Worm (Caenorhabditis elegans) whole organism, L2 larva: ENCODE data around the gene srx-5.

Experiments used
- C34F6.9 ChIP-seq: fragments of 150-350 bp; optimal IDR thresholded peaks from 2 replicates; lab custom pipeline; 2014; ENCODE audit warnings: missing biosample characterization, missing genetic modification characterization
- F13H6.1 ChIP-seq: sonication (generic microtip); optimal IDR thresholded peaks from 2 replicates; lab custom pipeline; 2016; ENCODE audit warnings: missing genetic modification characterization, missing compliant biosample characterization
- alr-1 ChIP-seq: fragments of 150-350 bp; optimal IDR thresholded peaks from 2 replicates; lab custom pipeline; 2014; ENCODE audit warnings: missing biosample characterization, missing genetic modification characterization
- aly-2 ChIP-seq: fragments of 150-350 bp; optimal IDR thresholded peaks from 2 replicates; lab custom pipeline; 2014; ENCODE audit warnings: missing biosample characterization, missing genetic modification characterization
- ama-1 ChIP-seq: fragments of 150-350 bp; optimal IDR thresholded peaks from 2 replicates; lab custom pipeline; 2018; ENCODE audit warnings: inconsistent platforms
- blmp-1 ChIP-seq: sonication (generic microtip); optimal IDR thresholded peaks from 2 replicates; lab custom pipeline; 2017; ENCODE audit warnings: missing genetic modification characterization, mild to moderate bottlenecking, missing compliant biosample characterization, antibody characterized with exemption, moderate library complexity; ENCODE audit not compliant: insufficient read depth
- ceh-16 ChIP-seq: fragments of 150-350 bp; optimal IDR thresholded peaks from 2 replicates; lab custom pipeline; 2014; ENCODE audit warnings: missing biosample characterization, missing genetic modification characterization
- crh-2 ChIP-seq: sonication (generic microtip); optimal IDR thresholded peaks from 2 replicates; lab custom pipeline; 2017; ENCODE audit warnings: missing biosample characterization, missing genetic modification characterization
- dmd-4 ChIP-seq: sonication (generic microtip); optimal IDR thresholded peaks from 2 replicates; lab custom pipeline; 2017; ENCODE audit warnings: missing biosample characterization, missing genetic modification characterization
- elt-3 ChIP-seq: sonication (generic microtip); optimal IDR thresholded peaks from 2 replicates; lab custom pipeline; 2017; ENCODE audit warnings: missing biosample characterization, missing genetic modification characterization
- fos-1 ChIP-seq: fragments of 150-350 bp; optimal IDR thresholded peaks from 2 replicates; lab custom pipeline; 2014; ENCODE audit warnings: missing biosample characterization, missing genetic modification characterization
- lin-11 ChIP-seq: fragments of 150-350 bp; sonication (generic microtip); optimal IDR thresholded peaks from 2 replicates; lab custom pipeline; 2014; ENCODE audit warnings: missing biosample characterization, missing genetic modification characterization, inconsistent platforms, mixed read lengths
- lin-13 ChIP-seq: fragments of 150-350 bp; optimal IDR thresholded peaks from 2 replicates; lab custom pipeline; 2014; ENCODE audit warnings: missing biosample characterization, missing genetic modification reagents, missing genetic modification characterization
- mab-5 ChIP-seq: fragments of 150-350 bp; optimal IDR thresholded peaks from 2 replicates; lab custom pipeline; 2014; ENCODE audit warnings: missing biosample characterization, missing genetic modification characterization
- mdl-1 ChIP-seq, 2 experiments: fragments of 150-350 bp in 1 of 2; sonication (generic microtip) in 1 of 2; optimal IDR thresholded peaks; 2 replicates each; lab custom pipeline; 2017; ENCODE audit warnings: missing biosample characterization in 2 of 2, missing genetic modification characterization in 2 of 2
- nhr-10 ChIP-seq: sonication (generic microtip); optimal IDR thresholded peaks from 2 replicates; lab custom pipeline; 2017; ENCODE audit warnings: missing biosample characterization, missing genetic modification characterization
- nhr-11 ChIP-seq: fragments of 150-350 bp; optimal IDR thresholded peaks from 2 replicates; lab custom pipeline; 2014; ENCODE audit warnings: missing biosample characterization, missing genetic modification characterization
- nhr-12 ChIP-seq: fragments of 150-350 bp; optimal IDR thresholded peaks from 2 replicates; lab custom pipeline; 2014; ENCODE audit warnings: missing biosample characterization, missing genetic modification characterization
- nhr-21 ChIP-seq: fragments of 150-350 bp; optimal IDR thresholded peaks from 2 replicates; lab custom pipeline; 2014; ENCODE audit warnings: missing biosample characterization, missing genetic modification characterization
- nhr-23 ChIP-seq: fragments of 150-350 bp; optimal IDR thresholded peaks from 2 replicates; lab custom pipeline; 2014; ENCODE audit warnings: missing biosample characterization, missing genetic modification reagents, missing genetic modification characterization
- nhr-237 ChIP-seq: fragments of 150-350 bp; optimal IDR thresholded peaks from 2 replicates; lab custom pipeline; 2014; ENCODE audit warnings: missing biosample characterization, missing genetic modification characterization
- nhr-6 ChIP-seq: fragments of 150-350 bp; optimal IDR thresholded peaks from 2 replicates; lab custom pipeline; 2014; ENCODE audit warnings: missing biosample characterization, missing genetic modification characterization
- peb-1 ChIP-seq: fragments of 150-350 bp; optimal IDR thresholded peaks from 2 replicates; lab custom pipeline; 2014; ENCODE audit warnings: missing biosample characterization, missing genetic modification characterization
- sem-4 ChIP-seq: fragments of 150-350 bp; optimal IDR thresholded peaks from 2 replicates; lab custom pipeline; 2014; ENCODE audit warnings: missing biosample characterization, missing genetic modification reagents, missing genetic modification characterization
- skn-1 ChIP-seq: sonication (generic microtip); optimal IDR thresholded peaks from 2 replicates; lab custom pipeline; 2017; ENCODE audit warnings: missing biosample characterization, missing genetic modification characterization
- sma-3 ChIP-seq: sonication (generic microtip); optimal IDR thresholded peaks from 2 replicates; lab custom pipeline; 2016; ENCODE audit warnings: missing genetic modification reagents, missing genetic modification characterization, missing compliant biosample characterization
- sma-9 ChIP-seq, 2 experiments: fragments of 150-350 bp in 1 of 2; sonication (generic microtip) in 1 of 2; optimal IDR thresholded peaks; 2 replicates each; lab custom pipeline; 2014 to 2016; ENCODE audit warnings: missing genetic modification characterization in 2 of 2, mild to moderate bottlenecking in 1 of 2, missing biosample characterization in 1 of 2, missing compliant biosample characterization in 1 of 2, missing genetic modification reagents in 1 of 2, moderate library complexity in 1 of 2
- snpc-4 ChIP-seq: fragments of 150-350 bp; optimal IDR thresholded peaks from 2 replicates; lab custom pipeline; 2014; ENCODE audit warnings: missing biosample characterization, missing genetic modification characterization
- unc-55 ChIP-seq: fragments of 150-350 bp; sonication (generic microtip); optimal IDR thresholded peaks from 3 replicates; lab custom pipeline; 2014; ENCODE audit warnings: missing biosample characterization, missing genetic modification reagents, missing genetic modification characterization
- zag-1 ChIP-seq: fragments of 150-350 bp; optimal IDR thresholded peaks from 2 replicates; lab custom pipeline; 2014; ENCODE audit warnings: missing biosample characterization, missing genetic modification characterization
- ztf-1 ChIP-seq: fragments of 200-800 bp; sonication (Bioruptor generic); conservative IDR thresholded peaks from 2 replicates; pipeline ENCODE4 v1.3.6; 2022; ENCODE audit warnings: missing genetic modification characterization, missing compliant biosample characterization
- ztf-11 ChIP-seq: sonication (generic microtip); optimal IDR thresholded peaks from 2 replicates; lab custom pipeline; 2017; ENCODE audit warnings: missing biosample characterization, missing genetic modification characterization

srx-5 gene

DNA sequence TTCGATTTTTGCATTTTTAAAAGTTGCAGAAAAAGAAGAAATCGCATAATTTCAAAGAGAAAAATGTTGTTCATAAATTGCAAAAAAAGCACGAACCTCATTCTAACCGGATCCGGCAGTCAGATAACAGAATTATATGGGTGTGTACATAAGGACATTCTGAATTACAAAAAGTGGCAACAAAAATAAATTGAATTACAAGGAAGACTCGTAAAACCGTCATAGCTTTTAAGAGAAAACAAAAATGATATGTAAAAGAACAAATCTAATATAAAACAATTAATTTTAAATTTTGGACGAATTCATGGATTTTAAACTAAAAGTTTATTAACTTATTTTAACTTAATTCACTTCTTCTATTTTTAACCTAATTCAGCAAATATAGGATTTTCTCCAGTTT, 39.7 kb upstream of the srx-5 start, which contains the start of gene F31F4.17:
Gene F31F4.17, minus strand, starts transcription at position 101 of the 400 bp plus-strand sequence.
- no peak for TF ChIP-seq lin-13

- TF ChIP-seq sma-3 (no peak), mab-5 (tag; lab: Kevin White, UChicago) (no peak), skn-1 (no peak), C34F6.9 (tag; lab: Kevin White, UChicago) (no peak), blmp-1 (tag; lab: Kevin White, UChicago) (no peak), peb-1 (tag; lab: Kevin White, UChicago) (no peak), nhr-11 (tag; lab: Kevin White, UChicago) (no peak), ceh-16 (tag; lab: Kevin White, UChicago) (no peak), crh-2 (tag; lab: Kevin White, UChicago) (no peak), sma-9 (GFP tag; optimal IDR thresholded peaks at IDR 0.05; lab: Kevin White, UChicago) (no peak), sma-9 (tag; optimal IDR thresholded peaks at IDR 0.05; lab: Kevin White, UChicago) (no peak), ama-1 (no peak), lin-13 (no peak), aly-2 (no peak), nhr-6 (tag; lab: Kevin White, UChicago) (no peak), mdl-1 (tag; optimal IDR thresholded peaks at IDR 0.05; lab: Kevin White, UChicago) (no peak)
Measured at ce11 chrV:664337-664847, 35.5 kb upstream of the srx-5 start, which contains the start of the genes F31F4.11 and srh-266. Gene F31F4.11 (minus strand): TSS chrV:664437. Gene srh-266 (plus strand): TSS chrV:664797.

DNA sequence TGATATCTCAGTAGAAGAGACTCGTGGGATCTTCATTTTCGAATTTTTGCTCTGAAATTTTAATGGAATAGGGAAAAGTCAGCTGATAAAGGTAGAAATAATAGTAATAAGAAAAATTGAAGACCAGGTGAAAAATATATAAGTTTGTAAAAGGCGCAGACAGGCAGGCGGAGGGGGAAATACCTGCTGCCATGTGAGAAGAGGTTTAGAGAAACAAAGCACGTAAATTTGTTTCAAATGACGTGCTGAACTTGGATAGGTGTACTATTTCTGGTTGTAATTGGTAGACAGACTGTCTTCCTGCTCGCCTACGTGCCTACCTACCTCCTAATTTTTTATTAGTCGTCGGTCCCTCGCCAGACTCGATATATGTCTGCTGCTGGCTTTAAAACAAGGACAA, 32.4 kb upstream of the srx-5 start, which contains the start of gene nhr-180:
Gene nhr-180, minus strand, starts transcription at position 52 of the 400 bp plus-strand sequence.
- TF ChIP-seq mdl-1 (tag; optimal IDR thresholded peaks at IDR 0.05; lab: Kevin White, UChicago) (no peak), nhr-12 (no peak), sma-9 (GFP tag; optimal IDR thresholded peaks at IDR 0.05; lab: Kevin White, UChicago) (peak; percentile 76), sma-9 (tag; optimal IDR thresholded peaks at IDR 0.05; lab: Kevin White, UChicago) (no peak)
- TF ChIP-seq, all 48 proteins: peak for 1

- TF ChIP-seq blmp-1 (tag; lab: Kevin White, UChicago), result no peak
- no peak for TF ChIP-seq lin-11 (tag; lab: Kevin White, UChicago)
- no peak for TF ChIP-seq ztf-11 (tag; lab: Kevin White, UChicago)
- TF ChIP-seq ama-1, result no peak
- TF ChIP-seq lin-13, result no peak
- TF ChIP-seq elt-3, result no peak
- no peak for TF ChIP-seq nhr-12
- no peak for TF ChIP-seq alr-1 (tag; lab: Kevin White, UChicago)
- TF ChIP-seq aly-2, result no peak
- TF ChIP-seq zag-1, result no peak
- no peak for TF ChIP-seq nhr-23 (tag; lab: Kevin White, UChicago)
- no peak for TF ChIP-seq nhr-237
- no peak for TF ChIP-seq unc-55 (GFP tag; lab: Kevin White, UChicago)
Measured at ce11 chrV:671342-671741, 28.5 kb upstream of the srx-5 start, which contains the start of gene sru-24. Gene sru-24 (minus strand): TSS chrV:671442.

DNA sequence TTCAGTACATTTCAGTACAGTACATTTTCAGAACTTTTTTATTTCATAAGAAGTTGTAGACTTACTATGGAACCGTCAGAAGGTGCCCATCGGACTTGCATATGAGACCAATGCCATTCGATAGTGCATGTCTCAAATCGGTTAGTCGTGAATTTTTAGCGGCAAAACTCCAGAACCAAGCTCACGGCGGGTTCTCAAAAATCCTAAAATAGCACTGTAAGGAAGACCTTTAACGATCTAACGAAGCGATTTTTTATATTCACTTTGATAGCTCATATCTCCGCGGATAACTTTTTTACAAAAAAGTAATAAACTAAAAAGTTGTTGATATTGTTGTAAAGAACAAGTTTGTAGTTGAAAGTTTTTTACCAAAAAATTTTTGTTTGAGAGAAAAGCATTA, 25.7 kb upstream of the srx-5 start, which contains the start of gene sru-25:
Gene sru-25, minus strand, starts transcription at position 101 of the 400 bp plus-strand sequence.
- TF ChIP-seq sma-3, result no peak
- TF ChIP-seq F13H6.1 (tag; lab: Kevin White, UChicago), result no peak
- TF ChIP-seq ceh-16 (tag; lab: Kevin White, UChicago), result no peak
- no peak for TF ChIP-seq sem-4 (tag; lab: Kevin White, UChicago)
- TF ChIP-seq C34F6.9 (tag; lab: Kevin White, UChicago), result no peak
- TF ChIP-seq sma-9 (GFP tag; optimal IDR thresholded peaks at IDR 0.05; lab: Kevin White, UChicago), result no peak
- TF ChIP-seq sma-9 (tag; optimal IDR thresholded peaks at IDR 0.05; lab: Kevin White, UChicago), result no peak
- no peak for TF ChIP-seq fos-1
- no peak for TF ChIP-seq mab-5 (tag; lab: Kevin White, UChicago)
- no peak for TF ChIP-seq lin-13
- TF ChIP-seq ztf-1 (GFP tag; lab: Robert Waterston, UW), result no peak
- no peak for TF ChIP-seq nhr-21 (tag; lab: Kevin White, UChicago)

- TF ChIP-seq lin-11 (tag; lab: Kevin White, UChicago) (no peak), dmd-4 (no peak), snpc-4 (tag; lab: Kevin White, UChicago) (peak; percentile 38), nhr-10 (tag; lab: Kevin White, UChicago) (no peak), elt-3 (no peak)
Measured at ce11 chrV:676090-676489, 23.8 kb upstream of the srx-5 start.
